Fruit fly (Drosophila melanogaster): ENCODE data around the gene CG14323.

CG14323 gene

DNA sequence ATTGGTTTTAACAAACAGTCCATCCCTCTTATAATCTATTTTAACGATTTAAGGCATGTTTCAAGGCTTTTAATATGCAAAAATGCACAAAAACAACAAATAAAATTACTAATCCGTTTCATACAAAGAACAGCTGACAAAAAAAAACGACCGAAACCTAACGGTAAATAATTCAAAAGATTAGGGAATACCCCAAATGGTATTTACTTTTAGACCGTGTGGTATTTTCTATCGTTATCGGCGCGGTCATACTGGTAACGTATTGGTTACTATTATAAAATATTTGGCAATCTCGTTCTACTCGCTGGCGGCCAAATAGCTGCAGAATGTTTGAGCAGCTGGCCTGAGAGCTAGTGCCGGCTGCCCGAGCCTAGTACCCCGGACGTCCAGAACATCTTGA, 16.0 kb downstream of the CG14323 start, which contains the start of gene sll (continued):
- TF ChIP-seq abd-A (tag; optimal IDR thresholded peaks at IDR 0.05) (no peak), Nf-YB (GFP tag; optimal IDR thresholded peaks at IDR 0.05) (peak; percentile 28), sima (GFP tag; optimal IDR thresholded peaks at IDR 0.05) (no peak), crc (GFP tag; optimal IDR thresholded peaks at IDR 0.05) (no peak), dan (GFP tag; IDR thresholded peaks at IDR 0.05) (no peak), CG5180 (GFP tag; optimal IDR thresholded peaks at IDR 0.05) (no peak), zen2 (GFP tag; IDR thresholded peaks at IDR 0.05; ENCODE audit: partially characterized antibody) (no peak), CG17802 (tag; optimal IDR thresholded peaks at IDR 0.05) (no peak), wdn (GFP tag; IDR thresholded peaks at IDR 0.05) (no peak)

DNA sequence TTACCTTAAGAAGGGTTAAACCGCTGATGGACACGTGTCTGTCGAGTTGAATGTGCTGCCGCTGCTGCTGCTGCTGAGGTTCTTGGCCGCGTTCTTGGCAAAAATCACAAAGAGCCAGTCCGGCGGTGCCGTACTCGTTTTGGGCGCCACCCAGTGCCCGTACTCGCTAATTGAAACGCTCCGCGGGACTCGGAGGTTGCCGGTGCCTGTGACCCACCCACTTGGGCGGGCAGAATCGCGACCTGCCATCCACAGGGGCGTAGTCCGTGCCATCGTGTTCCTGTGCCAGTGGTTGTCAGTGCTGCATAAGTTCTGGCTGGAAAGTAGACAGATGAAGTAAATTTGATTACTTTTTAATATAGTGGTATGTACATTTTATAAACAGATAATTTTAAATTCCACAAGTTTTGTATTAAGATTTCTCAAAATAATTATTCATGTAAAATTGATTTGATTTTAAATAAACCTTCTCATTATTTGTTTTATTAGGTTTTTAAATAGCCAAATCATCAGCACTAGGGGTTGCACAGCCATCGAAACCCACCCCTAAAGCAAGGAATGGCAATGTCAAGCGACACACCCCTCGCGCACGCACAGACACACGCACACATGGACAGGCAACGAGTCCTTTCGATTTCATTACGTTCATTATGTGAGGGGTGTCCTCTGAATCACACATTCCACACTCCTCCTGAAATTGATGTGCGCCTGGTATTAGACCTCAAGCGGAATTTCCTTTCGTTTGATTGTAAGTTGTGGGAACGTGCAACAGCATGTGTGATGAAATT, 16.8 kb downstream of the CG14323 start:
- no peak for TF ChIP-seq wek (GFP tag; optimal IDR thresholded peaks at IDR 0.05)
- peak; percentile 48 for TF ChIP-seq CG7839 (tag; optimal IDR thresholded peaks at IDR 0.05)
- TF ChIP-seq CG3065 (GFP tag; optimal IDR thresholded peaks at IDR 0.05): no peak
- no peak for TF ChIP-seq CG10147 (GFP tag; optimal IDR thresholded peaks at IDR 0.05)
- no peak for TF ChIP-seq tup (GFP tag; optimal IDR thresholded peaks at IDR 0.05)
- TF ChIP-seq hkb (optimal IDR thresholded peaks at IDR 0.05): no peak
- TF ChIP-seq hkb (GFP tag; IDR thresholded peaks at IDR 0.05): 0 out of 2 replicates have a peak, but pooled peaks have one; percentile 9
- TF ChIP-seq CG10979 (tag; optimal IDR thresholded peaks at IDR 0.05): peak; percentile 30
- no peak for TF ChIP-seq CG3838 (GFP tag; optimal IDR thresholded peaks at IDR 0.05)
- TF ChIP-seq crc (GFP tag; optimal IDR thresholded peaks at IDR 0.05): no peak
- TF ChIP-seq bbx (GFP tag; IDR thresholded peaks at IDR 0.05; ENCODE audit: partially characterized antibody): 0 out of 2 replicates have a peak, but pooled peaks have one; percentile 36
- peak; percentile 52 for TF ChIP-seq twi (tag; optimal IDR thresholded peaks at IDR 0.05)
- peak; percentile 62 for TF ChIP-seq Fer1 (GFP tag; optimal IDR thresholded peaks at IDR 0.05)
- no peak for TF ChIP-seq CG18764 (GFP tag; optimal IDR thresholded peaks at IDR 0.05)
- peak; percentile 18 for TF ChIP-seq CG6683 (GFP tag; optimal IDR thresholded peaks at IDR 0.05)
- peak; percentile 6 for TF ChIP-seq CG2120 (GFP tag; optimal IDR thresholded peaks at IDR 0.05)
- TF ChIP-seq tgo (GFP tag; IDR thresholded peaks at IDR 0.05): no peak
- no peak for TF ChIP-seq sima (GFP tag; optimal IDR thresholded peaks at IDR 0.05)
- TF ChIP-seq Hr51 (GFP tag; optimal IDR thresholded peaks at IDR 0.05): peak in 1 of 2 experiments; percentile 41
- peak; percentile 28 for TF ChIP-seq CG10543 (GFP tag; optimal IDR thresholded peaks at IDR 0.05)
- 0 out of 3 replicates have a peak, but pooled peaks have one; percentile 19 for TF ChIP-seq zen2 (GFP tag; IDR thresholded peaks at IDR 0.05; ENCODE audit: partially characterized antibody)
- peak; percentile 32; the same call in 1 of the 2 replicates for TF ChIP-seq wor (GFP tag; IDR thresholded peaks at IDR 0.05)
- TF ChIP-seq CG8478 (optimal IDR thresholded peaks at IDR 0.05): no peak
- TF ChIP-seq phol (tag; optimal IDR thresholded peaks at IDR 0.05): peak; percentile 11
- TF ChIP-seq Xrp1 (GFP tag; IDR thresholded peaks at IDR 0.05): no peak; the same call in 1 of the 2 replicates
- TF ChIP-seq CG1233 (GFP tag; optimal IDR thresholded peaks at IDR 0.05): no peak
- TF ChIP-seq chm (GFP tag; IDR thresholded peaks at IDR 0.05): no peak
- TF ChIP-seq kah (GFP tag; optimal IDR thresholded peaks at IDR 0.05): peak; percentile 73
- no peak for TF ChIP-seq CG4617 (GFP tag; optimal IDR thresholded peaks at IDR 0.05; ENCODE audit: borderline replicate concordance)
- TF ChIP-seq croc (GFP tag; conservative IDR thresholded peaks at IDR 0.05): no peak
- TF ChIP-seq CG15269 (tag; optimal IDR thresholded peaks at IDR 0.05): peak; percentile 6
- no peak for TF ChIP-seq h (optimal IDR thresholded peaks at IDR 0.05)
- no peak for TF ChIP-seq bsh (GFP tag; optimal IDR thresholded peaks at IDR 0.05)
- no peak for TF ChIP-seq CG7963 (GFP tag; IDR thresholded peaks at IDR 0.05; ENCODE audit: partially characterized antibody)
- peak; percentile 75 for TF ChIP-seq HLHmδ (GFP tag; optimal IDR thresholded peaks at IDR 0.05)
- peak; percentile 53 for TF ChIP-seq CG2678 (tag; optimal IDR thresholded peaks at IDR 0.05)
- TF ChIP-seq CG18599 (GFP tag; optimal IDR thresholded peaks at IDR 0.05): peak; percentile 41
- TF ChIP-seq Fer3 (tag; optimal IDR thresholded peaks at IDR 0.05): no peak
- TF ChIP-seq ssp (GFP tag; IDR thresholded peaks at IDR 0.05): no peak
- TF ChIP-seq abd-A (tag; optimal IDR thresholded peaks at IDR 0.05): peak; percentile 94
- TF ChIP-seq Sry-β (GFP tag; optimal IDR thresholded peaks at IDR 0.05): peak; percentile 94

All from whole organism, embryonic.